Worm (Caenorhabditis elegans): ENCODE measurements around the gene glr-1.
A peak's percentile ranks its signal among the peaks of the same experiment; 100 is the strongest.

The glr-1 gene

ce11 chrIII:8552125-8552524 lies 36.3 kb downstream of the glr-1 start, which contains the start of gene C02D5.4:
TSS of gene C02D5.4 (plus strand) at chrIII:8552165.
- TF ChIP-seq mep-1 (tag; optimal IDR thresholded peaks at IDR 0.05), result peak; percentile 36
- no peak for TF ChIP-seq grh-1 (GFP tag; IDR thresholded peaks at IDR 0.05)
- TF ChIP-seq nhr-47 (tag; optimal IDR thresholded peaks at IDR 0.05), result no peak
- TF ChIP-seq fkh-10 (GFP tag; optimal IDR thresholded peaks at IDR 0.05), result no peak
- TF ChIP-seq C16A3.4 (tag; optimal IDR thresholded peaks at IDR 0.05), result no peak
- no peak for TF ChIP-seq nhr-12 (tag; optimal IDR thresholded peaks at IDR 0.05)
- no peak for TF ChIP-seq lin-39 (tag; optimal IDR thresholded peaks at IDR 0.05)
- no peak for TF ChIP-seq ceh-88 (GFP tag; IDR thresholded peaks at IDR 0.05)
- no peak for TF ChIP-seq F16B12.6 (tag; optimal IDR thresholded peaks at IDR 0.05)
- no peak for TF ChIP-seq rnt-1 (tag; optimal IDR thresholded peaks at IDR 0.05)
- no peak for TF ChIP-seq hpl-2 (GFP tag; optimal IDR thresholded peaks at IDR 0.05)
- TF ChIP-seq unc-86 (tag; optimal IDR thresholded peaks at IDR 0.05), result no peak
- no peak for TF ChIP-seq mef-2 (tag; optimal IDR thresholded peaks at IDR 0.05)
- TF ChIP-seq egl-27 (tag; optimal IDR thresholded peaks at IDR 0.05), result no peak
- no peak for TF ChIP-seq pag-3 (tag; optimal IDR thresholded peaks at IDR 0.05; ENCODE audit: borderline replicate concordance, insufficient read depth)
- peak; percentile 63 for TF ChIP-seq blmp-1 (tag; optimal IDR thresholded peaks at IDR 0.05)
- TF ChIP-seq vab-15 (tag; optimal IDR thresholded peaks at IDR 0.05), result no peak
- peak; percentile 28 for TF ChIP-seq nhr-71 (tag; optimal IDR thresholded peaks at IDR 0.05)
- no peak for TF ChIP-seq sox-4 (tag; optimal IDR thresholded peaks at IDR 0.05)
- TF ChIP-seq lin-35 (GFP tag; optimal IDR thresholded peaks at IDR 0.05), result peak in 1 of 2 experiments; percentile 5
- no peak for TF ChIP-seq isw-1 (GFP tag; IDR thresholded peaks at IDR 0.05)
- TF ChIP-seq zag-1 (tag; optimal IDR thresholded peaks at IDR 0.05), result no peak
- no peak for TF ChIP-seq lin-14 (GFP tag; optimal IDR thresholded peaks at IDR 0.05)
- TF ChIP-seq zip-4 (GFP tag; optimal IDR thresholded peaks at IDR 0.05), result no peak
- no peak for TF ChIP-seq unc-62 (GFP tag; optimal IDR thresholded peaks at IDR 0.05)
- TF ChIP-seq hlh-4 (tag; optimal IDR thresholded peaks at IDR 0.05), result no peak
- no peak for TF ChIP-seq unc-98 (GFP tag; IDR thresholded peaks at IDR 0.05)
- TF ChIP-seq nhr-76 (tag; optimal IDR thresholded peaks at IDR 0.05), result no peak
- peak; percentile 100 for TF ChIP-seq skn-1 (tag; optimal IDR thresholded peaks at IDR 0.05)
- TF ChIP-seq tbx-2 (tag; optimal IDR thresholded peaks at IDR 0.05), result no peak
- TF ChIP-seq ceh-90 (tag; optimal IDR thresholded peaks at IDR 0.05), result no peak
- no peak for TF ChIP-seq pax-3 (tag; optimal IDR thresholded peaks at IDR 0.05)
- no peak for TF ChIP-seq egl-13 (tag; optimal IDR thresholded peaks at IDR 0.05)
- TF ChIP-seq lin-15B (tag; optimal IDR thresholded peaks at IDR 0.05), result no peak
- TF ChIP-seq dpl-1 (GFP tag; optimal IDR thresholded peaks at IDR 0.05), result no peak
- TF ChIP-seq ztf-4 (tag; optimal IDR thresholded peaks at IDR 0.05), result no peak
- no peak for TF ChIP-seq irx-1 (tag; optimal IDR thresholded peaks at IDR 0.05)
- TF ChIP-seq nhr-11 (tag; optimal IDR thresholded peaks at IDR 0.05), result no peak
- TF ChIP-seq elt-3 (tag; optimal IDR thresholded peaks at IDR 0.05), result no peak
- TF ChIP-seq efl-1 (optimal IDR thresholded peaks at IDR 0.05), result no peak
- TF ChIP-seq efl-1 (GFP tag; optimal IDR thresholded peaks at IDR 0.05 in 1 of 2), result no peak
- TF ChIP-seq xbp-1 (tag; optimal IDR thresholded peaks at IDR 0.05), result no peak
- no peak for TF ChIP-seq alr-1 (tag; optimal IDR thresholded peaks at IDR 0.05; ENCODE audit: borderline replicate concordance)
- TF ChIP-seq ztf-11 (tag; optimal IDR thresholded peaks at IDR 0.05), result no peak
- TF ChIP-seq swsn-7 (tag; optimal IDR thresholded peaks at IDR 0.05), result peak; percentile 2
- TF ChIP-seq ces-1 (GFP tag; optimal IDR thresholded peaks at IDR 0.05), result no peak
- peak; percentile 2 to 24 for TF ChIP-seq lsy-2 (tag; optimal IDR thresholded peaks at IDR 0.05)
- TF ChIP-seq elt-2 (tag; optimal IDR thresholded peaks at IDR 0.05), result no peak
- no peak for TF ChIP-seq snpc-4 (tag; optimal IDR thresholded peaks at IDR 0.05)
- no peak for TF ChIP-seq dsc-1 (tag; optimal IDR thresholded peaks at IDR 0.05)
- no peak for TF ChIP-seq unc-130 (tag; optimal IDR thresholded peaks at IDR 0.05)
- TF ChIP-seq hlh-17 (GFP tag; optimal IDR thresholded peaks at IDR 0.05; ENCODE audit: borderline replicate concordance), result no peak
- TF ChIP-seq pqm-1 (tag; optimal IDR thresholded peaks at IDR 0.05), result no peak
- no peak for TF ChIP-seq mab-9 (GFP tag; IDR thresholded peaks at IDR 0.05)

Measured in whole organism, L1 larva.